Fruit fly (Drosophila melanogaster) whole organism, embryonic: ENCODE results near the gene CG5565.
A peak's percentile ranks its signal among the peaks of the same experiment; 100 is the strongest.

Experiments
- Adf1 ChIP-seq: fragments of 200-800 bp; sonication (Bioruptor generic); IDR thresholded peaks from 2 replicates; pipeline ENCODE4 v1.3.6; 2022; ENCODE audit warnings: missing biosample characterization, missing genetic modification characterization
- Antp ChIP-seq: fragments of 200-800 bp; sonication (Bioruptor generic); optimal IDR thresholded peaks from 3 replicates; lab custom pipeline; 2016; ENCODE audit warnings: missing biosample characterization, missing genetic modification characterization
- Bteb2 ChIP-seq: fragments of 200-800 bp; sonication (Bioruptor generic); optimal IDR thresholded peaks from 2 replicates; lab custom pipeline; 2016; ENCODE audit warnings: missing biosample characterization, missing genetic modification characterization
- CG10321 ChIP-seq: fragments of 200-800 bp; sonication (Bioruptor generic); IDR thresholded peaks from 2 replicates; pipeline ENCODE4 v1.3.6; 2022; ENCODE audit warnings: missing biosample characterization, missing genetic modification characterization
- CG10431 ChIP-seq: fragments of 200-800 bp; sonication (Bioruptor generic); optimal IDR thresholded peaks from 3 replicates; lab custom pipeline; 2018; ENCODE audit warnings: missing biosample characterization, mild to moderate bottlenecking, missing genetic modification characterization
- CG13123 ChIP-seq: fragments of 200-800 bp; sonication (Bioruptor generic); optimal IDR thresholded peaks from 2 replicates; lab custom pipeline; 2016; ENCODE audit warnings: missing biosample characterization, missing genetic modification characterization
- CG14667 ChIP-seq: fragments of 200-800 bp; sonication (Bioruptor generic); IDR thresholded peaks from 2 replicates; pipeline ENCODE4 v1.3.6; 2022; ENCODE audit warnings: missing biosample characterization, missing genetic modification characterization
- CG15601 ChIP-seq: fragments of 200-800 bp; sonication (Bioruptor generic); optimal IDR thresholded peaks from 3 replicates; lab custom pipeline; 2019; ENCODE audit warnings: missing biosample characterization, mild to moderate bottlenecking, missing genetic modification characterization, moderate library complexity
- CG1832 ChIP-seq: fragments of 200-800 bp; sonication (Bioruptor generic); optimal IDR thresholded peaks from 2 replicates; lab custom pipeline; 2017; ENCODE audit warnings: missing biosample characterization, mild to moderate bottlenecking, missing genetic modification characterization, inconsistent platforms
- CG2678 ChIP-seq: fragments of 200-800 bp; sonication (Bioruptor generic); optimal IDR thresholded peaks from 3 replicates; lab custom pipeline; 2019; ENCODE audit warnings: missing biosample characterization, mild to moderate bottlenecking, missing genetic modification characterization, moderate library complexity
- CG32767 ChIP-seq: fragments of 200-800 bp; sonication (Bioruptor generic); IDR thresholded peaks from 2 replicates; pipeline ENCODE4 v1.3.6; 2022; ENCODE audit warnings: missing biosample characterization, missing genetic modification characterization
- CG34224 ChIP-seq: fragments of 200-800 bp; sonication (Bioruptor generic); IDR thresholded peaks from 3 replicates; pipeline ENCODE4 v1.3.6; 2022; ENCODE audit warnings: missing biosample characterization, missing genetic modification characterization; ENCODE audit not compliant: partially characterized antibody
- CG4820 ChIP-seq: fragments of 200-800 bp; sonication (Bioruptor generic); optimal IDR thresholded peaks from 3 replicates; lab custom pipeline; 2016; ENCODE audit warnings: missing biosample characterization, missing genetic modification characterization
- CG5953 ChIP-seq: fragments of 200-800 bp; sonication (Bioruptor generic); IDR thresholded peaks from 2 replicates; pipeline ENCODE4 v1.3.6; 2022; ENCODE audit warnings: missing biosample characterization, missing genetic modification characterization
- CG6813 ChIP-seq: fragments of 200-800 bp; sonication (Bioruptor generic); optimal IDR thresholded peaks from 2 replicates; lab custom pipeline; 2017; ENCODE audit warnings: missing biosample characterization, missing genetic modification characterization, mild to moderate bottlenecking, moderate library complexity, missing genetic modification reagents
- CG7745 ChIP-seq: fragments of 200-800 bp; sonication (Bioruptor generic); optimal IDR thresholded peaks from 2 replicates; lab custom pipeline; 2018; ENCODE audit warnings: missing biosample characterization, mild to moderate bottlenecking, missing genetic modification characterization, moderate library complexity
- CG8290 ChIP-seq, 3 experiments: fragments of 200-800 bp; sonication (Bioruptor generic); optimal IDR thresholded peaks; 2 replicates each; lab custom pipeline; 2016 to 2019; ENCODE audit warnings: missing biosample characterization in 3 of 3, missing genetic modification characterization in 3 of 3, mild to moderate bottlenecking in 2 of 3, moderate library complexity in 1 of 3
- Fer2 ChIP-seq: fragments of 200-800 bp; sonication (Bioruptor generic); optimal IDR thresholded peaks from 2 replicates; lab custom pipeline; 2018; ENCODE audit warnings: missing biosample characterization, mild to moderate bottlenecking, missing genetic modification characterization, moderate library complexity
- HLH54F ChIP-seq: fragments of 200-800 bp; sonication (Bioruptor generic); optimal IDR thresholded peaks from 3 replicates; lab custom pipeline; 2016; ENCODE audit warnings: missing biosample characterization, missing genetic modification characterization
- Mad ChIP-seq: fragments of 200-800 bp; sonication (Bioruptor generic); optimal IDR thresholded peaks from 2 replicates; lab custom pipeline; 2016; ENCODE audit warnings: missing biosample characterization, missing genetic modification characterization
- Mrtf ChIP-seq: fragments of 200-800 bp; sonication (Bioruptor generic); IDR thresholded peaks from 3 replicates; pipeline ENCODE4 v1.3.6; 2022; ENCODE audit warnings: missing biosample characterization, missing genetic modification characterization
- Opbp ChIP-seq: fragments of 200-800 bp; sonication (Bioruptor generic); IDR thresholded peaks from 3 replicates; pipeline ENCODE4 v1.3.6; 2022; ENCODE audit warnings: missing biosample characterization, missing genetic modification characterization; ENCODE audit not compliant: partially characterized antibody
- PHDP ChIP-seq: fragments of 200-800 bp; sonication (Bioruptor generic); optimal IDR thresholded peaks from 3 replicates; lab custom pipeline; 2018; ENCODE audit warnings: missing biosample characterization, mild to moderate bottlenecking, missing genetic modification characterization, moderate library complexity
- Sry-β ChIP-seq: fragments of 200-800 bp; sonication (Bioruptor generic); optimal IDR thresholded peaks from 2 replicates; lab custom pipeline; 2018; ENCODE audit warnings: missing biosample characterization, mild to moderate bottlenecking, missing genetic modification characterization, moderate library complexity
- ara ChIP-seq: fragments of 200-800 bp; sonication (Bioruptor generic); IDR thresholded peaks from 2 replicates; pipeline ENCODE4 v1.3.6; 2022; ENCODE audit warnings: missing biosample characterization, missing genetic modification characterization
- bcd ChIP-seq: fragments of 200-800 bp; sonication (Bioruptor generic); optimal IDR thresholded peaks from 2 replicates; lab custom pipeline; 2017; ENCODE audit warnings: missing biosample characterization, mild to moderate bottlenecking, missing genetic modification characterization
- btn ChIP-seq: fragments of 200-800 bp; sonication (Bioruptor generic); optimal IDR thresholded peaks from 2 replicates; lab custom pipeline; 2016; ENCODE audit warnings: missing biosample characterization, missing genetic modification characterization
- cg ChIP-seq: fragments of 200-800 bp; sonication (Bioruptor generic); optimal IDR thresholded peaks from 3 replicates; lab custom pipeline; 2019; ENCODE audit warnings: missing biosample characterization, mild to moderate bottlenecking, missing genetic modification characterization, moderate library complexity
- dati ChIP-seq: fragments of 200-800 bp; sonication (Bioruptor generic); IDR thresholded peaks from 2 replicates; pipeline ENCODE4 v1.3.6; 2022; ENCODE audit warnings: missing biosample characterization, missing genetic modification characterization
- ewg ChIP-seq: fragments of 200-800 bp; sonication (Bioruptor generic); optimal IDR thresholded peaks from 3 replicates; lab custom pipeline; 2017; ENCODE audit warnings: mild to moderate bottlenecking, missing biosample characterization, missing genetic modification reagents, missing genetic modification characterization
- jigr1 ChIP-seq: fragments of 200-800 bp; sonication (Bioruptor generic); IDR thresholded peaks from 3 replicates; pipeline ENCODE4 v1.3.6; 2022; ENCODE audit warnings: missing biosample characterization, missing genetic modification characterization
- jumu ChIP-seq: fragments of 200-800 bp; sonication (Bioruptor generic); optimal IDR thresholded peaks from 3 replicates; lab custom pipeline; 2016; ENCODE audit warnings: missing biosample characterization, missing genetic modification characterization
- kni ChIP-seq: fragments of 200-800 bp; sonication (Bioruptor generic); optimal IDR thresholded peaks from 3 replicates; lab custom pipeline; 2017; ENCODE audit warnings: mild to moderate bottlenecking, missing biosample characterization, missing genetic modification reagents, missing genetic modification characterization
- maf-S ChIP-seq: fragments of 200-800 bp; sonication (Bioruptor generic); optimal IDR thresholded peaks from 2 replicates; lab custom pipeline; 2016; ENCODE audit warnings: missing biosample characterization, missing genetic modification characterization
- mirr ChIP-seq: fragments of 200-800 bp; sonication (Bioruptor generic); optimal IDR thresholded peaks from 3 replicates; lab custom pipeline; 2018; ENCODE audit warnings: missing biosample characterization, mild to moderate bottlenecking, missing genetic modification characterization
- nerfin-1 ChIP-seq: fragments of 200-800 bp; sonication (Bioruptor generic); optimal IDR thresholded peaks from 3 replicates; lab custom pipeline; 2019; ENCODE audit warnings: missing biosample characterization, mild to moderate bottlenecking, missing genetic modification characterization, moderate library complexity
- nmo ChIP-seq: fragments of 200-800 bp; sonication (Bioruptor generic); optimal IDR thresholded peaks from 2 replicates; lab custom pipeline; 2018; ENCODE audit warnings: missing biosample characterization, mild to moderate bottlenecking, missing genetic modification characterization, moderate library complexity
- pros ChIP-seq: fragments of 200-800 bp; sonication (Bioruptor generic); optimal IDR thresholded peaks from 3 replicates; lab custom pipeline; 2019; ENCODE audit warnings: missing biosample characterization, mild to moderate bottlenecking, missing genetic modification characterization, moderate library complexity
- ro ChIP-seq: fragments of 200-800 bp; sonication (Bioruptor generic); IDR thresholded peaks from 2 replicates; pipeline ENCODE4 v1.3.6; 2022; ENCODE audit warnings: missing biosample characterization, missing genetic modification characterization
- run ChIP-seq: fragments of 200-800 bp; sonication (Bioruptor generic); optimal IDR thresholded peaks from 3 replicates; lab custom pipeline; 2018; ENCODE audit warnings: missing biosample characterization, mild to moderate bottlenecking, missing genetic modification characterization
- sd ChIP-seq: fragments of 200-800 bp; sonication (Bioruptor generic); optimal IDR thresholded peaks from 3 replicates; lab custom pipeline; 2018; ENCODE audit warnings: missing biosample characterization, mild to moderate bottlenecking, missing genetic modification characterization, moderate library complexity
- sna ChIP-seq: fragments of 200-800 bp; sonication (Bioruptor generic); IDR thresholded peaks from 2 replicates; pipeline ENCODE4 v1.3.6; 2022; ENCODE audit warnings: missing biosample characterization, missing genetic modification characterization; ENCODE audit not compliant: partially characterized antibody
- sug ChIP-seq: fragments of 200-800 bp; optimal IDR thresholded peaks from 2 replicates; lab custom pipeline; 2019; ENCODE audit warnings: missing biosample characterization, mild to moderate bottlenecking, missing genetic modification characterization, moderate library complexity
- tgo ChIP-seq: fragments of 200-800 bp; sonication (Bioruptor generic); IDR thresholded peaks from 3 replicates; pipeline ENCODE4 v1.3.6; 2022; ENCODE audit warnings: missing biosample characterization, missing genetic modification characterization
- wdn ChIP-seq: fragments of 200-800 bp; sonication (Bioruptor generic); IDR thresholded peaks from 2 replicates; pipeline ENCODE4 v1.3.6; 2022; ENCODE audit warnings: missing biosample characterization, missing genetic modification characterization
- z ChIP-seq: fragments of 200-800 bp; sonication (Bioruptor generic); IDR thresholded peaks from 3 replicates; pipeline ENCODE4 v1.3.6; 2022; ENCODE audit warnings: missing biosample characterization, missing genetic modification characterization
- zfh1 ChIP-seq: fragments of 200-800 bp; sonication (Bioruptor generic); IDR thresholded peaks from 3 replicates; pipeline ENCODE4 v1.3.6; 2022; ENCODE audit warnings: missing biosample characterization, missing genetic modification characterization
- zfh2 ChIP-seq: fragments of 200-800 bp; sonication (Bioruptor generic); optimal IDR thresholded peaks from 2 replicates; lab custom pipeline; 2016; ENCODE audit warnings: missing biosample characterization, missing genetic modification characterization

CG5565 gene

DNA sequence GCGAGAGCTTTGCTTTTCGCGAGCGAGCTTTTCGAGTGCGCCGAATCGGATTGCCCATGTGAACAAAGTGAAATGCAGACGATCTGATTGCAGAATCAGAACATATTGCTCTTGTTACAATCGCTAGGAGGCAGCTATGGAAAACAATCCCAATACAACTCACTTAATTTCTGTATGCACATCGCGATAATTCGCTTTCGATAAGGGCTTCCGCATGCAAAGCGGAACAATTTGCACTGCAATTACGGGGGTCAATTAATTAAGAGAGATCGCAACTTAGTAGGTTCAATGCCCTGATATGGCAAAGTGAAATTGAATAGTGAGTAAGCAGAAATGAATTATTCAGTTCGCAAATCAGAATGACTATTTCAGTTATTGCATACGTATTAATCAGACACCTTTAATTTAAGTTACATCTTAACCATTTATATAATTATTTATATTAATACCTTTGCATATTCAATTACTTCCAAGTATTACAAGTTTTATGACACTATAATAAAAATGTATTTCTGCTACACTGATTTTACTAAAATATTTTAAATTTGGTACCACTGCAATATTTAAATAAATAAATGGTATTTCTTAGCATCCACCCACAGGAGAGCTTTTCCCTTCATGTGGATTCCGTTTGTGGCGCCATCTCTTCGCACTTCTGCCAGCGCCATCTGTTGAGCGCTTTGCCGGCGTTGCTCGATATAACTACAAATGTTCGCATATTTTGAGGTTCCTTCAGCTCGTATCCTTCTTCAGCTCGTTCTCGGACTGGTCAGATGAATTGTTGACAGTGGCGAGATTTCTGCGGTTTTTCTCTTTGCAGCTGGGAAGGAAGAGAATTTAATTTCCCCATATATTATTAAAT lies 6.3 kb upstream of the CG5565 start, which contains the start of gene NLaz (continued):
- TF ChIP-seq CG1832 (GFP tag; lab: Kevin White, UChicago) (no peak), jumu (GFP tag; lab: Kevin White, UChicago) (no peak), CG7745 (tag; lab: Kevin White, UChicago) (no peak), tgo (peak; percentile 67; the same call in 2 of the 3 replicates), sna (GFP tag; lab: Robert Waterston, UW) (no peak), CG4820 (GFP tag; lab: Kevin White, UChicago) (peak; percentile 50), bcd (GFP tag; lab: Kevin White, UChicago) (peak; percentile 35), CG15601 (no peak), CG10431 (peak; percentile 1), Adf1 (GFP tag; lab: Robert Waterston, UW) (no peak), zfh1 (GFP tag; lab: Robert Waterston, UW) (peak; percentile 73; the same call in 2 of the 3 replicates), CG6813 (no peak), nerfin-1 (tag; lab: Kevin White, UChicago) (no peak), wdn (no peak), ewg (GFP tag; lab: Kevin White, UChicago) (peak; percentile 42), CG5953 (GFP tag; lab: Robert Waterston, UW) (0 out of 2 replicates have a peak, but pooled peaks have one; percentile 16), pros (GFP tag; lab: Kevin White, UChicago) (no peak), ara (GFP tag; lab: Robert Waterston, UW) (no peak), ro (GFP tag; lab: Robert Waterston, UW) (peak; percentile 49; the same call in 1 of the 2 replicates), Mrtf (GFP tag; lab: Robert Waterston, UW) (peak; percentile 84; the same call in 2 of the 3 replicates), PHDP (tag; lab: Kevin White, UChicago) (no peak), run (no peak), btn (GFP tag; lab: Kevin White, UChicago) (peak; percentile 38), maf-S (GFP tag; lab: Kevin White, UChicago) (peak; percentile 25), Mad (peak; percentile 60), HLH54F (GFP tag; lab: Kevin White, UChicago) (peak; percentile 2), Opbp (GFP tag; lab: Robert Waterston, UW) (peak; percentile 44; the same call in 1 of the 3 replicates), cg (GFP tag; lab: Kevin White, UChicago) (no peak), CG13123 (GFP tag; lab: Kevin White, UChicago) (no peak), zfh2 (GFP tag; lab: Kevin White, UChicago) (no peak), Antp (GFP tag; lab: Kevin White, UChicago) (peak; percentile 25), CG32767 (GFP tag; lab: Robert Waterston, UW) (no peak), nmo (GFP tag; lab: Kevin White, UChicago) (peak; percentile 43), Bteb2 (GFP tag; lab: Kevin White, UChicago) (no peak), CG34224 (GFP tag; lab: Robert Waterston, UW) (no peak), CG8290 (GFP tag; optimal IDR thresholded peaks at IDR 0.05; lab: Kevin White, UChicago) (no peak), CG8290 (tag; optimal IDR thresholded peaks at IDR 0.05; lab: Kevin White, UChicago) (no peak), sd (tag; lab: Kevin White, UChicago) (no peak), CG14667 (GFP tag; lab: Robert Waterston, UW) (0 out of 2 replicates have a peak, but pooled peaks have one; percentile 11), CG10321 (GFP tag; lab: Robert Waterston, UW) (no peak), Fer2 (tag; lab: Kevin White, UChicago) (no peak), mirr (no peak), kni (no peak), dati (no peak), z (GFP tag; lab: Robert Waterston, UW) (no peak), Sry-β (GFP tag; lab: Kevin White, UChicago) (no peak), sug (tag; lab: Kevin White, UChicago) (no peak), jigr1 (GFP tag; lab: Robert Waterston, UW) (no peak), CG2678 (tag; lab: Kevin White, UChicago) (no peak)
